Fruit fly (Drosophila melanogaster) whole organism, pupa: Measurements from ENCODE around the gene Ets65A.

Experiments
- CG9948 ChIP-seq: fragments of 200-800 bp; sonication (Bioruptor generic); optimal IDR thresholded peaks from 2 replicates; lab custom pipeline; 2018; ENCODE audit warnings: missing biosample characterization, mild to moderate bottlenecking, missing genetic modification characterization, moderate library complexity
- EcR ChIP-seq: fragments of 200-800 bp; sonication (Bioruptor generic); optimal IDR thresholded peaks from 3 replicates; lab custom pipeline; 2019; ENCODE audit warnings: missing biosample characterization, missing genetic modification characterization, mild to moderate bottlenecking, moderate library complexity, missing genetic modification reagents

- TF ChIP-seq EcR (GFP tag; lab: Kevin White, UChicago) = no peak
- no peak for TF ChIP-seq CG9948 (tag; lab: Kevin White, UChicago)
These were observed 42.6 kb upstream of the Ets65A start, which contains the start of gene tant for dm6 chr3L:6054803-6055202.
